Fruit fly (Drosophila melanogaster) whole organism, adult: ENCODE data around the gene ftz-f1.

Experiments
- CG1620 ChIP-seq: fragments of 200-800 bp; sonication (Bioruptor generic); optimal IDR thresholded peaks from 2 replicates; lab custom pipeline; 2016; ENCODE audit warnings: missing biosample characterization, missing genetic modification characterization
- CG33017 ChIP-seq: fragments of 200-800 bp; sonication (Bioruptor generic); optimal IDR thresholded peaks from 2 replicates; lab custom pipeline; 2018; ENCODE audit warnings: missing biosample characterization, mild to moderate bottlenecking, missing genetic modification characterization, moderate library complexity
- CG7101 ChIP-seq: fragments of 200-800 bp; sonication (Bioruptor generic); optimal IDR thresholded peaks from 2 replicates; lab custom pipeline; 2018; ENCODE audit warnings: missing biosample characterization, mild to moderate bottlenecking, missing genetic modification characterization, moderate library complexity
- Clk ChIP-seq: fragments of 200-800 bp; sonication (Bioruptor generic); optimal IDR thresholded peaks from 2 replicates; lab custom pipeline; 2017; ENCODE audit warnings: missing biosample characterization, missing genetic modification characterization
- kay ChIP-seq: fragments of 200-800 bp; sonication (Bioruptor generic); peaks from one replicate; lab custom pipeline; 2016; ENCODE audit warnings: missing biosample characterization, missing genetic modification characterization, borderline replicate concordance

DNA sequence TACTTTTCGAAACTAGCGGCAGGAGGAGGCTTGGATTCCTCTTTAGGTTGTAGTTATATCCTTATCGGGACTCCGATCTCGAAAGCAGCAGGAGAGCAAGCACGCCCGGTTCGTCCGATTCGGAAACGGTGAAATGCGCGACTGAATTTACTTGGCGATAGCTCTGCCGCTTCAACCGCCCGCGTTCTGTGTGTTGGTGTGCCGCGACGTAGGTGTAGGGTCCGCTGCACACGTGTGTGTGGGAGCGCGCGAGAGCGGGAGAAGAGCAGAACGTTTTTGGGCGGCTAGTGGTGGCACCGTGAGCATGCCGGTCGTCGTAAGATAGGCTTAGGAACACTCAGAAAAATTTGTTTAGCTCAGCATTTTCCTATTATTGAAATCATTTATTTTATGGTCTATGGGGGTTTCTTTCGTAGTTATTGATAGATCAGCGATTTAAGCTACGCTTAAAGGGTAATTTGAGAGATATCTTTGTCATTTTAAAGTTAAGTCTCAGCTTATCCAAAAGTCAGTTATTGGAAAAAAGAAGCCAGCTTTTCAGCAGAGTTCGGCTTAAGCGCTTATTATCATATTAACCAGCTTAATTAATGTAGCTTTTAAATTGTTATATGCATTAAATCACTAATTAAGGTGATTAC is 39.4 kb upstream of the ftz-f1 start:
- peak; percentile 48 for TF ChIP-seq CG1620 (GFP tag; lab: Kevin White, UChicago)
- peak; percentile 21 for TF ChIP-seq CG33017 (tag; lab: Kevin White, UChicago)
- TF ChIP-seq CG7101 (tag; lab: Kevin White, UChicago): no peak
- no peak for TF ChIP-seq kay
- TF ChIP-seq Clk (GFP tag; lab: Kevin White, UChicago): no peak
